Fruit fly (Drosophila melanogaster) whole organism, wandering third instar larva: ENCODE measurements around the gene CG42585.

Experiments used
- Abd-B ChIP-seq: fragments of >200 bp; optimal IDR thresholded peaks from 2 replicates; lab custom pipeline; 2017; ENCODE audit warnings: missing biosample characterization, missing genetic modification characterization
- Dfd ChIP-seq: fragments of >200 bp; optimal IDR thresholded peaks from 2 replicates; lab custom pipeline; 2017; ENCODE audit warnings: missing biosample characterization, missing genetic modification characterization
- Dif ChIP-seq: fragments of 200-275, 200-300 bp; sonication (Bioruptor generic); optimal IDR thresholded peaks from 2 replicates; lab custom pipeline; 2018; ENCODE audit warnings: missing biosample characterization, missing genetic modification characterization; ENCODE audit not compliant: partially characterized antibody
- Jra ChIP-seq: sonication (Bioruptor generic); optimal IDR thresholded peaks from 2 replicates; lab custom pipeline; 2016; ENCODE audit warnings: missing biosample characterization, missing genetic modification characterization
- OdsH ChIP-seq: fragments of 200-800 bp; sonication (Bioruptor generic); optimal IDR thresholded peaks from 2 replicates; lab custom pipeline; 2016; ENCODE audit warnings: missing biosample characterization, mild to moderate bottlenecking, missing genetic modification characterization
- Rel ChIP-seq, 2 experiments: fragments of 200-800 bp; sonication (Bioruptor generic) in 1 of 2; optimal IDR thresholded peaks; 2 replicates in 1 of 2; 3 replicates in 1 of 2; lab custom pipeline; 2016 to 2019; ENCODE audit warnings: mild to moderate bottlenecking in 2 of 2, missing biosample characterization in 2 of 2, missing genetic modification characterization in 2 of 2, moderate library complexity in 1 of 2
- brk ChIP-seq: fragments of 200-800 bp; sonication (Bioruptor generic); optimal IDR thresholded peaks from 2 replicates; lab custom pipeline; 2016; ENCODE audit warnings: missing biosample characterization, mild to moderate bottlenecking, missing genetic modification characterization
- dmrt93B ChIP-seq: fragments of 200-800 bp; sonication (Bioruptor generic); optimal IDR thresholded peaks from 2 replicates; lab custom pipeline; 2018; ENCODE audit warnings: missing biosample characterization, mild to moderate bottlenecking, missing genetic modification characterization
- fru ChIP-seq: fragments of 200-800 bp; sonication (Bioruptor generic); optimal IDR thresholded peaks from 3 replicates; lab custom pipeline; 2016; ENCODE audit warnings: missing biosample characterization, mild to moderate bottlenecking, missing genetic modification characterization
- h ChIP-seq: fragments of 200-800 bp; sonication (Bioruptor generic); optimal IDR thresholded peaks from 3 replicates; lab custom pipeline; 2016; ENCODE audit warnings: missing biosample characterization, mild to moderate bottlenecking, missing genetic modification characterization
- pan ChIP-seq: fragments of >200 bp; optimal IDR thresholded peaks from 2 replicates; lab custom pipeline; 2017
- usp ChIP-seq: fragments of >200 bp; optimal IDR thresholded peaks from 2 replicates; lab custom pipeline; 2017; ENCODE audit warnings: missing biosample characterization, missing genetic modification characterization

DNA sequence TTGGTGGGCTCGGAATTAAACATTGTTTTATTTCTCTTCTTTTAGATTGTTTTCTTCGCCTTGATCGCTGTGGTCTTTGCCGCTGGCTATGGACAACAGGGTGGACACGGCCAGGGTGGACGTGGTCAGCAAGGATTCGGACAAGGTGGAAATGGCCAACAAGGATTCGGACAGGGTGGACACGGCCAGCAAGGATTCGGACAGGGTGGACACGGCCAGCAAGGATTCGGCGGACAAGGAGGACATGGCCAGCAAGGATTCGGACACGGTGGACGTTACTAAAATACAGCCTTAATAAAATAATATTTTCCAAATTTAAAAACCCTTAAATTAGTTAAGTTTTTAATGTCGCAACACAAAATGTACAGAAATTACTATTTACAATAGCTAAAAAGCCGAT is 3.6 kb downstream of the CG42585 start:
- no peak for TF ChIP-seq pan (lab: Kevin White, UChicago)
- no peak for TF ChIP-seq fru
- no peak for TF ChIP-seq Dif (GFP tag; lab: Kevin White, UChicago)
- TF ChIP-seq Rel (GFP tag; optimal IDR thresholded peaks at IDR 0.05; lab: Kevin White, UChicago): no peak
- TF ChIP-seq Rel (tag; optimal IDR thresholded peaks at IDR 0.05; lab: Kevin White, UChicago): no peak
- TF ChIP-seq usp: no peak
- no peak for TF ChIP-seq dmrt93B (GFP tag; lab: Kevin White, UChicago)
- TF ChIP-seq Abd-B (GFP tag; lab: Kevin White, UChicago): no peak
- no peak for TF ChIP-seq Dfd
- no peak for TF ChIP-seq OdsH (GFP tag; lab: Kevin White, UChicago)
- no peak for TF ChIP-seq brk (GFP tag; lab: Kevin White, UChicago)
- no peak for TF ChIP-seq h (GFP tag; lab: Kevin White, UChicago)
- no peak for TF ChIP-seq Jra (GFP tag; lab: Kevin White, UChicago)
